Worm (Caenorhabditis elegans) whole organism, L1 larva: ENCODE data around the gene srb-12.

Experiments used
- aha-1 ChIP-seq: fragments of 150-350 bp; optimal IDR thresholded peaks from 2 replicates; lab custom pipeline; 2014; ENCODE audit warnings: missing biosample characterization, missing genetic modification characterization
- dpl-1 ChIP-seq, 3 experiments: fragments of 150-350 bp in 2 of 3; sonication (generic microtip) in 1 of 3; optimal IDR thresholded peaks; 2 replicates each; lab custom pipeline; 2014 to 2017; ENCODE audit warnings: missing biosample characterization in 3 of 3, missing genetic modification characterization in 3 of 3, missing genetic modification reagents in 3 of 3
- elt-3 ChIP-seq, 6 experiments: fragments of 150-350 bp in 1 of 6; sonication (generic microtip); optimal IDR thresholded peaks; 2 replicates each; lab custom pipeline; 2017 to 2018; ENCODE audit warnings: missing biosample characterization in 6 of 6, missing genetic modification characterization in 6 of 6, inconsistent platforms in 1 of 6
- fkh-8 ChIP-seq: sonication (generic microtip); optimal IDR thresholded peaks from 2 replicates; lab custom pipeline; 2016; ENCODE audit warnings: mild to moderate bottlenecking, missing genetic modification characterization, missing compliant biosample characterization
- grh-1 ChIP-seq: fragments of 200-800 bp; sonication (Bioruptor generic); IDR thresholded peaks from 2 replicates; pipeline ENCODE4 v1.3.6; 2022; ENCODE audit warnings: missing genetic modification reagents, missing genetic modification characterization, missing compliant biosample characterization
- nhr-84 ChIP-seq: sonication (generic microtip); optimal IDR thresholded peaks from 2 replicates; lab custom pipeline; 2017; ENCODE audit warnings: missing biosample characterization, missing genetic modification characterization
- skn-1 ChIP-seq: fragments of 150-350 bp; optimal IDR thresholded peaks from 2 replicates; lab custom pipeline; 2014; ENCODE audit warnings: missing biosample characterization, missing genetic modification characterization
- unc-62 ChIP-seq: fragments of 150-350 bp; optimal IDR thresholded peaks from 2 replicates; lab custom pipeline; 2014; ENCODE audit warnings: missing biosample characterization, missing genetic modification reagents, missing genetic modification characterization
- zip-4 ChIP-seq: fragments of 200-800 bp; sonication (Bioruptor generic); optimal IDR thresholded peaks from 2 replicates; lab custom pipeline; 2018; ENCODE audit warnings: mild to moderate bottlenecking, missing genetic modification characterization, moderate library complexity, missing compliant biosample characterization
- ztf-4 ChIP-seq: fragments of 150-350 bp; optimal IDR thresholded peaks from 2 replicates; lab custom pipeline; 2014; ENCODE audit warnings: missing biosample characterization, missing genetic modification characterization

- TF ChIP-seq fkh-8 (tag; lab: Kevin White, UChicago) (no peak), skn-1 (tag; lab: Kevin White, UChicago) (no peak), ztf-4 (tag; lab: Kevin White, UChicago) (no peak), unc-62 (no peak), zip-4 (GFP tag; lab: Kevin White, UChicago) (no peak), dpl-1 (GFP tag; optimal IDR thresholded peaks at IDR 0.05; lab: Kevin White, UChicago) (no peak), aha-1 (tag; lab: Kevin White, UChicago) (no peak), grh-1 (GFP tag; lab: Robert Waterston, UW) (no peak), nhr-84 (tag; lab: Kevin White, UChicago) (no peak), elt-3 (tag; optimal IDR thresholded peaks at IDR 0.05; lab: Kevin White, UChicago) (no peak)
Observed at ce11 chrII:5186870-5187269, 32.4 kb upstream of the srb-12 start.
